In genomic region chr3L:21496865-21497634, dm6 we compare ENCODE assay signal across 1 fruit fly cellular context.
A peak's percentile ranks its signal among the peaks of the same experiment; 100 is the strongest.
TF ChIP-seq lines count a peak whose summit lies in the region.

Gene Hr78 (minus strand): TSS chr3L:21497494.

TF ChIP-seq in whole organism, embryonic, 481 proteins besides CTCF, POLR2A, EP300 and RAD21 (continued from another document and continues in another):
- peak; percentile 68 for TF ChIP-seq CG14014 (GFP tag; IDR thresholded peaks at IDR 0.05; lab: Robert Waterston, UW)
- no peak for TF ChIP-seq tx (GFP tag; optimal IDR thresholded peaks at IDR 0.05; lab: Kevin White, UChicago)
- TF ChIP-seq jing (GFP tag; optimal IDR thresholded peaks at IDR 0.05; lab: Kevin White, UChicago): no peak
- no peak for TF ChIP-seq CG12744 (GFP tag; optimal IDR thresholded peaks at IDR 0.05; lab: Kevin White, UChicago)
- no peak for TF ChIP-seq CG14860 (GFP tag; IDR thresholded peaks at IDR 0.05; lab: Robert Waterston, UW; ENCODE audit: partially characterized antibody)
- TF ChIP-seq Hand (GFP tag; optimal IDR thresholded peaks at IDR 0.05; lab: Kevin White, UChicago): peak; percentile 86
- TF ChIP-seq Mrtf (GFP tag; IDR thresholded peaks at IDR 0.05; lab: Robert Waterston, UW): peak; percentile 52; the same call in 1 of the 3 replicates
- TF ChIP-seq CG2678 (tag; optimal IDR thresholded peaks at IDR 0.05; lab: Kevin White, UChicago): peak; percentile 94
- TF ChIP-seq Asciz (GFP tag; optimal IDR thresholded peaks at IDR 0.05; lab: Kevin White, UChicago): peak; percentile 86
- peak; percentile 91 for TF ChIP-seq CG9437 (GFP tag; optimal IDR thresholded peaks at IDR 0.05; lab: Kevin White, UChicago)
- peak; percentile 97 for TF ChIP-seq kah (GFP tag; optimal IDR thresholded peaks at IDR 0.05; lab: Kevin White, UChicago)
- TF ChIP-seq zfh2 (GFP tag; optimal IDR thresholded peaks at IDR 0.05; lab: Kevin White, UChicago): no peak
- peak; percentile 52 for TF ChIP-seq CG15514 (GFP tag; optimal IDR thresholded peaks at IDR 0.05; lab: Kevin White, UChicago)
- no peak for TF ChIP-seq hth (optimal IDR thresholded peaks at IDR 0.05; lab: Kevin White, UChicago)
- no peak for TF ChIP-seq Hey (tag; optimal IDR thresholded peaks at IDR 0.05; lab: Kevin White, UChicago)
- peak; percentile 78 for TF ChIP-seq Ssrp (tag; optimal IDR thresholded peaks at IDR 0.05; lab: Kevin White, UChicago)
- TF ChIP-seq zen (tag; optimal IDR thresholded peaks at IDR 0.05; lab: Kevin White, UChicago): peak; percentile 65
- no peak for TF ChIP-seq Atf3 (GFP tag; optimal IDR thresholded peaks at IDR 0.05; lab: Kevin White, UChicago)
- TF ChIP-seq CG13296 (GFP tag; optimal IDR thresholded peaks at IDR 0.05; lab: Kevin White, UChicago): peak; percentile 92
- no peak for TF ChIP-seq pb (GFP tag; optimal IDR thresholded peaks at IDR 0.05; lab: Kevin White, UChicago)
- TF ChIP-seq CG31441 (GFP tag; IDR thresholded peaks at IDR 0.05; lab: Robert Waterston, UW): peak; percentile 89
- no peak; the same call in 1 of the 2 replicates for TF ChIP-seq seq (GFP tag; IDR thresholded peaks at IDR 0.05; lab: Robert Waterston, UW)
- no peak for TF ChIP-seq Vsx1 (GFP tag; optimal IDR thresholded peaks at IDR 0.05; lab: Kevin White, UChicago)
- peak; percentile 84 for TF ChIP-seq CG10147 (GFP tag; optimal IDR thresholded peaks at IDR 0.05; lab: Kevin White, UChicago)
- TF ChIP-seq cas (GFP tag; IDR thresholded peaks at IDR 0.05; lab: Robert Waterston, UW): no peak
- peak; percentile 90 for TF ChIP-seq Hmr (GFP tag; optimal IDR thresholded peaks at IDR 0.05; lab: Kevin White, UChicago)
- TF ChIP-seq al (GFP tag; IDR thresholded peaks at IDR 0.05; lab: Robert Waterston, UW): peak; percentile 58; the same call in 1 of the 2 replicates
- TF ChIP-seq btn (GFP tag; optimal IDR thresholded peaks at IDR 0.05; lab: Kevin White, UChicago): no peak
- peak; percentile 49; the same call in 2 of the 4 replicates for TF ChIP-seq Gug (GFP tag; IDR thresholded peaks at IDR 0.05; lab: Robert Waterston, UW)
- TF ChIP-seq ken (GFP tag; IDR thresholded peaks at IDR 0.05; lab: Robert Waterston, UW): no peak
- TF ChIP-seq Ets97D (GFP tag; optimal IDR thresholded peaks at IDR 0.05; lab: Kevin White, UChicago): peak; percentile 63
- TF ChIP-seq dati (GFP tag; IDR thresholded peaks at IDR 0.05; lab: Robert Waterston, UW): no peak
- TF ChIP-seq CG4707 (GFP tag; optimal IDR thresholded peaks at IDR 0.05; lab: Kevin White, UChicago): peak; percentile 44
- TF ChIP-seq HHEX (GFP tag; optimal IDR thresholded peaks at IDR 0.05; lab: Kevin White, UChicago): peak; percentile 81
- TF ChIP-seq HLH3B (GFP tag; IDR thresholded peaks at IDR 0.05; lab: Robert Waterston, UW): peak; percentile 55; the same call in 1 of the 2 replicates
- TF ChIP-seq Eip74EF (GFP tag; optimal IDR thresholded peaks at IDR 0.05; lab: Kevin White, UChicago): peak in 1 of 2 experiments; percentile 79
- TF ChIP-seq usp (GFP tag; optimal IDR thresholded peaks at IDR 0.05; lab: Kevin White, UChicago): no peak
- TF ChIP-seq jumu (GFP tag; optimal IDR thresholded peaks at IDR 0.05; lab: Kevin White, UChicago): no peak
- peak; percentile 85 for TF ChIP-seq grau (tag; optimal IDR thresholded peaks at IDR 0.05; lab: Kevin White, UChicago)
- peak; percentile 74 for TF ChIP-seq slbo (GFP tag; IDR thresholded peaks at IDR 0.05; lab: Robert Waterston, UW)
- peak; percentile 50 for TF ChIP-seq Jarid2 (GFP tag; optimal IDR thresholded peaks at IDR 0.05; lab: Kevin White, UChicago)
- TF ChIP-seq kay (GFP tag; optimal IDR thresholded peaks at IDR 0.05; lab: Kevin White, UChicago): peak; percentile 3
- peak; percentile 90 for TF ChIP-seq Meics (GFP tag; optimal IDR thresholded peaks at IDR 0.05; lab: Kevin White, UChicago)
- TF ChIP-seq CG16863 (GFP tag; optimal IDR thresholded peaks at IDR 0.05; lab: Kevin White, UChicago): no peak
- TF ChIP-seq CG10959 (GFP tag; IDR thresholded peaks at IDR 0.05; lab: Robert Waterston, UW): no peak
- TF ChIP-seq odd (GFP tag; optimal IDR thresholded peaks at IDR 0.05; lab: Kevin White, UChicago): peak; percentile 87
- no peak for TF ChIP-seq sima (GFP tag; optimal IDR thresholded peaks at IDR 0.05; lab: Kevin White, UChicago)
- TF ChIP-seq Spps (tag; optimal IDR thresholded peaks at IDR 0.05; lab: Kevin White, UChicago): peak; percentile 59
- peak; percentile 46; the same call in 1 of the 3 replicates for TF ChIP-seq otp (GFP tag; IDR thresholded peaks at IDR 0.05; lab: Robert Waterston, UW)
- TF ChIP-seq Optix (GFP tag; IDR thresholded peaks at IDR 0.05; lab: Robert Waterston, UW): peak; percentile 43; the same call in 1 of the 3 replicates
- TF ChIP-seq inv (GFP tag; IDR thresholded peaks at IDR 0.05; lab: Robert Waterston, UW; ENCODE audit: partially characterized antibody): no peak
- TF ChIP-seq pan (optimal IDR thresholded peaks at IDR 0.05; lab: Kevin White, UChicago): no peak
- TF ChIP-seq pan (GFP tag; optimal IDR thresholded peaks at IDR 0.05 in 1 of 2, IDR thresholded peaks at IDR 0.05 in 1 of 2): peak in 1 of 2 experiments; percentile 62
- no peak for TF ChIP-seq CG1792 (GFP tag; optimal IDR thresholded peaks at IDR 0.05; lab: Kevin White, UChicago)
- TF ChIP-seq CG3163 (GFP tag; optimal IDR thresholded peaks at IDR 0.05; lab: Kevin White, UChicago): no peak
- peak; percentile 80; the same call in 2 of the 3 replicates for TF ChIP-seq ci (GFP tag; IDR thresholded peaks at IDR 0.05; lab: Robert Waterston, UW)
- peak; percentile 31 for TF ChIP-seq CG5245 (GFP tag; optimal IDR thresholded peaks at IDR 0.05; lab: Kevin White, UChicago)
- peak; percentile 63 for TF ChIP-seq CG11723 (GFP tag; optimal IDR thresholded peaks at IDR 0.05; lab: Kevin White, UChicago)
- no peak for TF ChIP-seq schlank (tag; optimal IDR thresholded peaks at IDR 0.05; lab: Kevin White, UChicago)
- TF ChIP-seq toy (GFP tag; IDR thresholded peaks at IDR 0.05; lab: Robert Waterston, UW): 0 out of 2 replicates have a peak, but pooled peaks have one; percentile 15
- TF ChIP-seq Fer2 (tag; optimal IDR thresholded peaks at IDR 0.05; lab: Kevin White, UChicago): peak; percentile 56
- TF ChIP-seq Med (GFP tag; lab: Kevin White, UChicago): peak; percentile 65
- TF ChIP-seq ato (GFP tag; IDR thresholded peaks at IDR 0.05; lab: Robert Waterston, UW; ENCODE audit: partially characterized antibody): no peak
- TF ChIP-seq Sox100B (GFP tag; optimal IDR thresholded peaks at IDR 0.05; lab: Kevin White, UChicago): peak; percentile 90
- TF ChIP-seq Tbp (GFP tag; optimal IDR thresholded peaks at IDR 0.05; lab: Kevin White, UChicago): no peak
- TF ChIP-seq hb (GFP tag; IDR thresholded peaks at IDR 0.05; lab: Robert Waterston, UW; ENCODE audit: partially characterized antibody): no peak
- TF ChIP-seq CG10654 (GFP tag; optimal IDR thresholded peaks at IDR 0.05; lab: Kevin White, UChicago): peak; percentile 43
- TF ChIP-seq HmgZ (tag; optimal IDR thresholded peaks at IDR 0.05; lab: Kevin White, UChicago): peak; percentile 22
- peak; percentile 72 for TF ChIP-seq CG14710 (tag; optimal IDR thresholded peaks at IDR 0.05; lab: Kevin White, UChicago)
- TF ChIP-seq YL-1 (GFP tag; optimal IDR thresholded peaks at IDR 0.05; lab: Kevin White, UChicago): peak; percentile 81
- peak; percentile 77 for TF ChIP-seq CG10431 (GFP tag; optimal IDR thresholded peaks at IDR 0.05; lab: Kevin White, UChicago)
- peak in 1 of 3 experiments; percentile 76 for TF ChIP-seq lola (GFP tag; optimal IDR thresholded peaks at IDR 0.05; lab: Kevin White, UChicago)
- TF ChIP-seq CG12104 (GFP tag; optimal IDR thresholded peaks at IDR 0.05; lab: Kevin White, UChicago): peak; percentile 70
- TF ChIP-seq CG1602 (GFP tag; optimal IDR thresholded peaks at IDR 0.05; lab: Kevin White, UChicago): peak; percentile 56
- TF ChIP-seq danr (GFP tag; IDR thresholded peaks at IDR 0.05; lab: Robert Waterston, UW): peak; percentile 41; the same call in 1 of the 2 replicates
- TF ChIP-seq mld (GFP tag; IDR thresholded peaks at IDR 0.05; lab: Robert Waterston, UW; ENCODE audit: partially characterized antibody): no peak
- TF ChIP-seq chinmo (GFP tag; IDR thresholded peaks at IDR 0.05; lab: Robert Waterston, UW; ENCODE audit: partially characterized antibody): no peak
- TF ChIP-seq CG10979 (tag; optimal IDR thresholded peaks at IDR 0.05; lab: Kevin White, UChicago): peak; percentile 85
- no peak for TF ChIP-seq Oaz (GFP tag; IDR thresholded peaks at IDR 0.05; lab: Robert Waterston, UW)
- TF ChIP-seq CG34422 (GFP tag; IDR thresholded peaks at IDR 0.05; lab: Robert Waterston, UW): peak; percentile 51; the same call in 2 of the 3 replicates
- TF ChIP-seq CG2116 (GFP tag; optimal IDR thresholded peaks at IDR 0.05; lab: Kevin White, UChicago): peak; percentile 48
- TF ChIP-seq Doc3 (GFP tag; IDR thresholded peaks at IDR 0.05; lab: Robert Waterston, UW; ENCODE audit: partially characterized antibody): no peak
- no peak for TF ChIP-seq CG9876 (GFP tag; optimal IDR thresholded peaks at IDR 0.05; lab: Kevin White, UChicago)
- TF ChIP-seq chn (GFP tag; optimal IDR thresholded peaks at IDR 0.05; lab: Kevin White, UChicago): no peak
- peak; percentile 43 for TF ChIP-seq ac (GFP tag; optimal IDR thresholded peaks at IDR 0.05; lab: Kevin White, UChicago)
- TF ChIP-seq CG30403 (GFP tag; optimal IDR thresholded peaks at IDR 0.05; lab: Kevin White, UChicago): peak; percentile 55
- peak; percentile 51 for TF ChIP-seq tin (GFP tag; optimal IDR thresholded peaks at IDR 0.05; lab: Kevin White, UChicago)
- no peak for TF ChIP-seq Antp (GFP tag; optimal IDR thresholded peaks at IDR 0.05; lab: Kevin White, UChicago)
- TF ChIP-seq CG12155 (GFP tag; optimal IDR thresholded peaks at IDR 0.05; lab: Kevin White, UChicago): peak; percentile 58
- TF ChIP-seq CG8924 (tag; optimal IDR thresholded peaks at IDR 0.05; lab: Kevin White, UChicago): peak; percentile 92
- peak; percentile 69 for TF ChIP-seq Hr3 (GFP tag; optimal IDR thresholded peaks at IDR 0.05; lab: Kevin White, UChicago)
- peak; percentile 74 for TF ChIP-seq Nf-YC (tag; optimal IDR thresholded peaks at IDR 0.05; lab: Kevin White, UChicago)
- no peak for TF ChIP-seq repo (GFP tag; optimal IDR thresholded peaks at IDR 0.05; lab: Kevin White, UChicago)
- TF ChIP-seq CG6813 (GFP tag; optimal IDR thresholded peaks at IDR 0.05; lab: Kevin White, UChicago): peak; percentile 85
- TF ChIP-seq Ptx1 (GFP tag; IDR thresholded peaks at IDR 0.05; lab: Robert Waterston, UW): peak; percentile 72
- peak; percentile 73 for TF ChIP-seq Dek (tag; optimal IDR thresholded peaks at IDR 0.05; lab: Kevin White, UChicago)
- TF ChIP-seq Mad (GFP tag; optimal IDR thresholded peaks at IDR 0.05; lab: Kevin White, UChicago): no peak
- no peak for TF ChIP-seq sim (GFP tag; IDR thresholded peaks at IDR 0.05; lab: Robert Waterston, UW)
- TF ChIP-seq croc (GFP tag; conservative IDR thresholded peaks at IDR 0.05; lab: Robert Waterston, UW): peak; percentile 70
- TF ChIP-seq sob (GFP tag; IDR thresholded peaks at IDR 0.05; lab: Robert Waterston, UW): peak; percentile 55
- TF ChIP-seq Xbp1 (GFP tag; optimal IDR thresholded peaks at IDR 0.05; lab: Kevin White, UChicago): peak; percentile 67
- TF ChIP-seq Sox102F (GFP tag; optimal IDR thresholded peaks at IDR 0.05; lab: Kevin White, UChicago): peak; percentile 81
- TF ChIP-seq CG12391 (tag; optimal IDR thresholded peaks at IDR 0.05; lab: Kevin White, UChicago): peak; percentile 88
- TF ChIP-seq Trl (optimal IDR thresholded peaks at IDR 0.05; lab: Kevin White, UChicago): no peak
- TF ChIP-seq Trl (GFP tag; optimal IDR thresholded peaks at IDR 0.05; lab: Kevin White, UChicago): no peak
- no peak for TF ChIP-seq CG11093 (GFP tag; IDR thresholded peaks at IDR 0.05; lab: Robert Waterston, UW)
- TF ChIP-seq gce (GFP tag; IDR thresholded peaks at IDR 0.05; lab: Robert Waterston, UW): 0 out of 3 replicates have a peak, but pooled peaks have one; percentile 48
- TF ChIP-seq bbx (GFP tag; IDR thresholded peaks at IDR 0.05; lab: Robert Waterston, UW; ENCODE audit: partially characterized antibody): no peak
- TF ChIP-seq CG1233 (GFP tag; optimal IDR thresholded peaks at IDR 0.05; lab: Kevin White, UChicago): peak; percentile 84
- no peak for TF ChIP-seq Gsc (GFP tag; IDR thresholded peaks at IDR 0.05; lab: Robert Waterston, UW)
- TF ChIP-seq Dll (GFP tag; IDR thresholded peaks at IDR 0.05; lab: Robert Waterston, UW; ENCODE audit: partially characterized antibody): no peak
- no peak for TF ChIP-seq ash1 (GFP tag; optimal IDR thresholded peaks at IDR 0.05; lab: Kevin White, UChicago)
- peak; percentile 62 for TF ChIP-seq CG15696 (tag; optimal IDR thresholded peaks at IDR 0.05; lab: Kevin White, UChicago)
- TF ChIP-seq CG17385 (GFP tag; optimal IDR thresholded peaks at IDR 0.05; lab: Kevin White, UChicago): peak; percentile 81
- peak; percentile 86 for TF ChIP-seq cg (GFP tag; optimal IDR thresholded peaks at IDR 0.05; lab: Kevin White, UChicago)
- TF ChIP-seq sd (tag; optimal IDR thresholded peaks at IDR 0.05; lab: Kevin White, UChicago): peak; percentile 83
- TF ChIP-seq Dfd (GFP tag; optimal IDR thresholded peaks at IDR 0.05; lab: Kevin White, UChicago): no peak
- no peak for TF ChIP-seq ab (GFP tag; optimal IDR thresholded peaks at IDR 0.05; lab: Kevin White, UChicago)
- no peak for TF ChIP-seq CG13894 (tag; optimal IDR thresholded peaks at IDR 0.05; lab: Kevin White, UChicago)
- no peak for TF ChIP-seq CG14965 (GFP tag; optimal IDR thresholded peaks at IDR 0.05; lab: Kevin White, UChicago; ENCODE audit: borderline replicate concordance)
- TF ChIP-seq Fer1 (GFP tag; optimal IDR thresholded peaks at IDR 0.05; lab: Kevin White, UChicago): peak; percentile 90
- TF ChIP-seq MTF-1 (GFP tag; optimal IDR thresholded peaks at IDR 0.05; lab: Kevin White, UChicago; ENCODE audit: borderline replicate concordance): no peak
- TF ChIP-seq ttk (GFP tag; IDR thresholded peaks at IDR 0.05; lab: Robert Waterston, UW): no peak; the same call in 1 of the 2 replicates
- TF ChIP-seq CG13775 (GFP tag; optimal IDR thresholded peaks at IDR 0.05; lab: Kevin White, UChicago): peak; percentile 82
- no peak for TF ChIP-seq Hmx (GFP tag; optimal IDR thresholded peaks at IDR 0.05; lab: Kevin White, UChicago)
- TF ChIP-seq CG4360 (GFP tag; IDR thresholded peaks at IDR 0.05; lab: Robert Waterston, UW): peak; percentile 41
- no peak for TF ChIP-seq CG6272 (GFP tag; IDR thresholded peaks at IDR 0.05; lab: Robert Waterston, UW)
- no peak for TF ChIP-seq CG8478 (optimal IDR thresholded peaks at IDR 0.05; lab: Kevin White, UChicago)
- TF ChIP-seq her (GFP tag; optimal IDR thresholded peaks at IDR 0.05; lab: Kevin White, UChicago): no peak
- no peak for TF ChIP-seq tna (GFP tag; IDR thresholded peaks at IDR 0.05; lab: Robert Waterston, UW; ENCODE audit: partially characterized antibody)
- TF ChIP-seq wor (GFP tag; IDR thresholded peaks at IDR 0.05; lab: Robert Waterston, UW): no peak
